Fruit fly (Drosophila melanogaster): ENCODE results near the gene Srrm1.

Gene Srrm1

DNA sequence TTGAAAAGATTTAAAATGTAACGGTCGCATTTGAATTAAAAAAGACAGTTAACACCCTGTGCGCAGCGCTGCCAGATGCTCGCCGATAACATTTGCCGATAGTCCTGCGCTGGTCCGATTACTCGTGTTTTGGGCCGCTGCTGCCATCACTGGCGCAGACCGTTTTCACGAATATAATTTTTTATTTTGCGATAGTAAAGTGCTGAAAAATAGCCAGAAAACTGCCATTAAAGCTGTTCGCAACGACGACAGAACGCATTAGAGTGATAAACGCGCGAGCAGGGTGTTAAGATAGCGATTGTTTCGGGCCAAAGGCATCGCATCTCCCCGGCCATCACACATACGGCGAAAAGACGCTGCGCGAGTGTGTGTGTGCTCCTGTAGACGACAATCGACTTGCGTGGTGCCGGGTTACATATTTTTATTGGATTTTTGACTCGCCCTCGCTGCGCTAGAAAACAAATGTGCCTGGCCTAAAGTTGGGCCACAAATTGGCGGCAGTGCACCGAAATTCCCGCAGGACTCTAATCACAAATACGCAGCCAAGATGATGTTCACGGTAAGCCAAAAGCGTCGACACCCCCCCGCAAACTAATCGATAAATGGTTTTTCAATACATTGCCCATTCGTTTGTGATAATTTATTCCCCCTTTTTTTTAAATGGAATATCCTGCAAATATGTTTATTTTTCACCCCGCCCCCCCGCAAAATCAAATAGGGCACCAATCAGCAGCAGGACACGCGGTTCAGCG lies at the start of gene Srrm1 (continued):
- no peak for TF ChIP-seq lov (optimal IDR thresholded peaks at IDR 0.05)
- TF ChIP-seq lov (GFP tag; IDR thresholded peaks at IDR 0.05), result no peak
- TF ChIP-seq pfk (GFP tag; optimal IDR thresholded peaks at IDR 0.05), result peak; percentile 25
- TF ChIP-seq Elba2 (GFP tag; optimal IDR thresholded peaks at IDR 0.05), result no peak
- TF ChIP-seq ERR (GFP tag; optimal IDR thresholded peaks at IDR 0.05), result peak; percentile 10
- no peak for TF ChIP-seq toy (GFP tag; IDR thresholded peaks at IDR 0.05)
- TF ChIP-seq dati (GFP tag; IDR thresholded peaks at IDR 0.05), result no peak
- no peak for TF ChIP-seq CG13296 (GFP tag; optimal IDR thresholded peaks at IDR 0.05)
- peak; percentile 1 for TF ChIP-seq eyg (GFP tag; optimal IDR thresholded peaks at IDR 0.05)
- no peak for TF ChIP-seq CG1602 (GFP tag; optimal IDR thresholded peaks at IDR 0.05)
- peak; percentile 50 for TF ChIP-seq jumu (GFP tag; optimal IDR thresholded peaks at IDR 0.05)
- peak; percentile 52 for TF ChIP-seq Hsf (GFP tag; optimal IDR thresholded peaks at IDR 0.05)
- no peak for TF ChIP-seq CG8765 (GFP tag; IDR thresholded peaks at IDR 0.05)
- peak; percentile 79 for TF ChIP-seq Doc3 (GFP tag; IDR thresholded peaks at IDR 0.05; ENCODE audit: partially characterized antibody)
- TF ChIP-seq CG15601 (tag; optimal IDR thresholded peaks at IDR 0.05), result peak; percentile 60
- peak; percentile 92 for TF ChIP-seq pzg (GFP tag; optimal IDR thresholded peaks at IDR 0.05)
- no peak for TF ChIP-seq CG2889 (GFP tag; IDR thresholded peaks at IDR 0.05)
- peak; percentile 67 for TF ChIP-seq trem (tag; optimal IDR thresholded peaks at IDR 0.05)
- no peak for TF ChIP-seq CG13123 (GFP tag; optimal IDR thresholded peaks at IDR 0.05)
- TF ChIP-seq CG2678 (tag; optimal IDR thresholded peaks at IDR 0.05), result peak; percentile 17
- TF ChIP-seq knrl (GFP tag; IDR thresholded peaks at IDR 0.05; ENCODE audit: partially characterized antibody), result peak; percentile 92
- TF ChIP-seq CG10565 (GFP tag; optimal IDR thresholded peaks at IDR 0.05), result no peak
- TF ChIP-seq CG33213 (GFP tag; optimal IDR thresholded peaks at IDR 0.05), result peak; percentile 79
- TF ChIP-seq lilli (GFP tag; optimal IDR thresholded peaks at IDR 0.05), result peak; percentile 72
- no peak for TF ChIP-seq Optix (GFP tag; IDR thresholded peaks at IDR 0.05)
- peak; percentile 27 for TF ChIP-seq Mad (GFP tag; optimal IDR thresholded peaks at IDR 0.05)
- TF ChIP-seq CoRest (tag; optimal IDR thresholded peaks at IDR 0.05), result peak; percentile 65
- peak; percentile 31 for TF ChIP-seq zen (tag; optimal IDR thresholded peaks at IDR 0.05)
- no peak for TF ChIP-seq E2f1 (GFP tag; IDR thresholded peaks at IDR 0.05)
- TF ChIP-seq CG4404 (GFP tag; IDR thresholded peaks at IDR 0.05), result no peak
- no peak for TF ChIP-seq nerfin-1 (tag; optimal IDR thresholded peaks at IDR 0.05)
- peak; percentile 47 for TF ChIP-seq pnt (GFP tag; optimal IDR thresholded peaks at IDR 0.05)
- TF ChIP-seq caup (GFP tag; optimal IDR thresholded peaks at IDR 0.05; ENCODE audit: severe bottlenecking), result no peak
- peak; percentile 44 for TF ChIP-seq CG12391 (tag; optimal IDR thresholded peaks at IDR 0.05)
- TF ChIP-seq CG13424 (tag; optimal IDR thresholded peaks at IDR 0.05), result no peak
- no peak for TF ChIP-seq Dfd (GFP tag; optimal IDR thresholded peaks at IDR 0.05)
- no peak for TF ChIP-seq CG3407 (GFP tag; optimal IDR thresholded peaks at IDR 0.05)
- TF ChIP-seq crp (GFP tag; optimal IDR thresholded peaks at IDR 0.05), result peak in 1 of 2 experiments; percentile 20
- peak; percentile 32 for TF ChIP-seq gfzf (GFP tag; optimal IDR thresholded peaks at IDR 0.05)
- peak; percentile 83 for TF ChIP-seq ci (GFP tag; IDR thresholded peaks at IDR 0.05)
- TF ChIP-seq Dek (tag; optimal IDR thresholded peaks at IDR 0.05), result peak; percentile 19
- no peak for TF ChIP-seq ham (GFP tag; IDR thresholded peaks at IDR 0.05)
- peak; percentile 36; the same call in 1 of the 2 replicates for TF ChIP-seq al (GFP tag; IDR thresholded peaks at IDR 0.05)
- TF ChIP-seq Camta (GFP tag; optimal IDR thresholded peaks at IDR 0.05), result peak; percentile 38
- no peak for TF ChIP-seq Dad (GFP tag; optimal IDR thresholded peaks at IDR 0.05)
- no peak for TF ChIP-seq CG14050 (GFP tag; IDR thresholded peaks at IDR 0.05)
- no peak for TF ChIP-seq Nf-YB (GFP tag; optimal IDR thresholded peaks at IDR 0.05)
- 0 out of 3 replicates have a peak, but pooled peaks have one; percentile 64 for TF ChIP-seq so (GFP tag; IDR thresholded peaks at IDR 0.05)
- TF ChIP-seq CG11456 (GFP tag; IDR thresholded peaks at IDR 0.05), result peak; percentile 17; the same call in 1 of the 3 replicates
